Fruit fly (Drosophila melanogaster) Kc167 (cell line): Measurements from ENCODE around the gene Snm1.

Experiments
- psq ChIP-seq: fragments of >200 bp; optimal IDR thresholded peaks from 2 replicates; lab custom pipeline; 2017; ENCODE audit warnings: missing external identifiers
- ttk ChIP-seq: sonication (Bioruptor generic); optimal IDR thresholded peaks from 2 replicates; lab custom pipeline; 2017; ENCODE audit warnings: missing external identifiers

- TF ChIP-seq psq (lab: Kevin White, UChicago): no peak
- no peak for TF ChIP-seq ttk
These were observed 10.7 kb downstream of the Snm1 start for dm6 chr3R:5565623-5566022.
